Fruit fly (Drosophila melanogaster) whole organism, pupa: ENCODE measurements around the gene Gk2.

Experiments used
- CG12605 ChIP-seq: fragments of 200-800 bp; sonication (Bioruptor generic); IDR thresholded peaks from 2 replicates; pipeline ENCODE4 v1.3.6; 2022; ENCODE audit warnings: missing biosample characterization, missing genetic modification characterization
- CG14655 ChIP-seq: fragments of 200-800 bp; sonication (Bioruptor generic); optimal IDR thresholded peaks from 3 replicates; lab custom pipeline; 2017; ENCODE audit warnings: mild to moderate bottlenecking, missing biosample characterization, missing genetic modification reagents, missing genetic modification characterization
- CG32121 ChIP-seq: fragments of 200-800 bp; sonication (Bioruptor generic); IDR thresholded peaks from 2 replicates; pipeline ENCODE4 v1.3.6; 2022; ENCODE audit warnings: missing biosample characterization, missing genetic modification characterization
- CG34367 ChIP-seq: fragments of 200-800 bp; sonication (Bioruptor generic); optimal IDR thresholded peaks from 2 replicates; lab custom pipeline; 2018; ENCODE audit warnings: missing biosample characterization, mild to moderate bottlenecking, missing genetic modification characterization
- CG8301 ChIP-seq: fragments of 200-800 bp; sonication (Bioruptor generic); optimal IDR thresholded peaks from 2 replicates; lab custom pipeline; 2018; ENCODE audit warnings: missing biosample characterization, mild to moderate bottlenecking, missing genetic modification characterization
- D1 ChIP-seq: fragments of 200-800 bp; sonication (Bioruptor generic); optimal IDR thresholded peaks from 2 replicates; lab custom pipeline; 2018; ENCODE audit warnings: missing biosample characterization, mild to moderate bottlenecking, missing genetic modification characterization, moderate library complexity
- Ets98B ChIP-seq: fragments of 200-800 bp; sonication (Bioruptor generic); IDR thresholded peaks from 2 replicates; pipeline ENCODE4 v1.3.6; 2022; ENCODE audit warnings: missing biosample characterization, missing genetic modification characterization
- Pif1A ChIP-seq: fragments of 200-800 bp; sonication (Bioruptor generic); optimal IDR thresholded peaks from 3 replicates; lab custom pipeline; 2016; ENCODE audit warnings: missing biosample characterization, missing genetic modification characterization
- Pif1B ChIP-seq: fragments of 200-800 bp; sonication (Bioruptor generic); optimal IDR thresholded peaks from 3 replicates; lab custom pipeline; 2016; ENCODE audit warnings: missing biosample characterization, missing genetic modification characterization
- Snoo ChIP-seq: fragments of 200-800 bp; sonication (Bioruptor generic); optimal IDR thresholded peaks from 3 replicates; lab custom pipeline; 2017; ENCODE audit warnings: missing biosample characterization, mild to moderate bottlenecking, missing genetic modification characterization, inconsistent platforms
- fd96Ca ChIP-seq: fragments of 200-800 bp; sonication (Bioruptor generic); IDR thresholded peaks from 3 replicates; pipeline ENCODE4 v1.3.6; 2022; ENCODE audit warnings: missing biosample characterization, missing genetic modification characterization
- gl ChIP-seq: fragments of 200-800 bp; sonication (Bioruptor generic); optimal IDR thresholded peaks from 2 replicates; lab custom pipeline; 2018; ENCODE audit warnings: missing biosample characterization, mild to moderate bottlenecking, missing genetic modification characterization
- rn ChIP-seq: fragments of 200-800 bp; sonication (Bioruptor generic); IDR thresholded peaks from 2 replicates; pipeline ENCODE4 v1.3.6; 2022; ENCODE audit warnings: missing biosample characterization, missing genetic modification characterization

DNA sequence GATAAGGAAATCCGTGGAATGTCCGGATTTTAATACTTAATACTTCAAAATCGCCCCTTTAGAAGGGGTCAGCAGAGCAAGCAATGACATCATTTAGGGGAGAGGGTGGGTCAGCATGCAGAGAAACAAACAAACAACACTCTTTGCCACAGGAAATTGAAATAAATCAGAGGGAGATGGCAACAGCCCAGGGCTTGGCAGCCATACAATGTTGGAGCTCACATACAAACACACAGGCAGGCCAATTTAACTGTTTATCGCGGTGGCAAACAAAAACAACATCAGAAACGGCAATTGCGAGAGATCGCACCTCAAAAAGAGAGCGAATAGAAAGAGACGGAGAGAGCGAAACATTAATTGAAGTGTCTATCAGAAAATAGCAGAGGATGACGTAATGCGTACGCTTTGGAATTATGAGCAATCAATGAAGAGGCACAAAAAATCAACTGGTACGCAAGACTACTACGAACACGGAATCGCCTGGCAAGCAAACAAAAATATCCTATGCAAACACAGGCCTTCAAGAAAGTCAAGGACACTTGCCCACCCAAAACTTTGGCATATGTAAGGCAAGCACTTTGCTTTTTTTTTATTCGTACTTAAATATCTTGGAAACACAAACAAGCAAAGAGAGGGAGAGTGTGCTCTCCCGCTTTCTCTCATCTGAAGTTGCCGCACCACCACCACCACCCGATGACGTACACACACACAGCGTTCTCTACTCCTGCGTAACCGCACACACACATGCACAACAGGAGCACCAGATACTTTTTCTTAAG is 56.1 kb downstream of the Gk2 start:
- TF ChIP-seq rn (GFP tag; lab: Robert Waterston, UW) (0 out of 2 replicates have a peak, but pooled peaks have one; percentile 17), CG34367 (no peak), CG12605 (GFP tag; lab: Robert Waterston, UW) (peak; percentile 50; the same call in 1 of the 2 replicates), Pif1B (GFP tag; lab: Kevin White, UChicago) (no peak), Snoo (no peak), Ets98B (GFP tag; lab: Robert Waterston, UW) (no peak; the same call in 1 of the 2 replicates), fd96Ca (GFP tag; lab: Robert Waterston, UW) (peak; percentile 20; the same call in 1 of the 3 replicates), Pif1A (no peak), gl (tag; lab: Kevin White, UChicago) (no peak), CG32121 (peak; percentile 9; the same call in 1 of the 2 replicates), D1 (no peak), CG8301 (tag; lab: Kevin White, UChicago) (no peak), CG14655 (no peak)
